Fruit fly (Drosophila melanogaster): ENCODE measurements around the gene Drsl3.

The Drsl3 gene

dm6 chr3L:3300345-3300744 is 14.5 kb upstream of the Drsl3 start (continued):
- TF ChIP-seq CG10267 (tag; optimal IDR thresholded peaks at IDR 0.05) (peak; percentile 46), CG10431 (GFP tag; optimal IDR thresholded peaks at IDR 0.05) (no peak), D19B (GFP tag; optimal IDR thresholded peaks at IDR 0.05) (no peak), gem (tag; optimal IDR thresholded peaks at IDR 0.05) (peak; percentile 81), disco-r (GFP tag; optimal IDR thresholded peaks at IDR 0.05) (peak; percentile 2), ssp (GFP tag; IDR thresholded peaks at IDR 0.05) (peak; percentile 63), CG14710 (tag; optimal IDR thresholded peaks at IDR 0.05) (peak; percentile 60), btn (GFP tag; optimal IDR thresholded peaks at IDR 0.05) (peak; percentile 63), CG2199 (GFP tag; IDR thresholded peaks at IDR 0.05) (peak; percentile 69; the same call in 1 of the 3 replicates), grau (tag; optimal IDR thresholded peaks at IDR 0.05) (peak; percentile 51), dm (GFP tag; optimal IDR thresholded peaks at IDR 0.05) (no peak), pb (GFP tag; optimal IDR thresholded peaks at IDR 0.05) (peak; percentile 8), CG13775 (GFP tag; optimal IDR thresholded peaks at IDR 0.05) (peak; percentile 16), bsh (GFP tag; optimal IDR thresholded peaks at IDR 0.05) (peak in 1 of 2 experiments; percentile 66), wor (GFP tag; IDR thresholded peaks at IDR 0.05) (peak; percentile 53), Hr51 (GFP tag; optimal IDR thresholded peaks at IDR 0.05) (peak in 1 of 2 experiments; percentile 60), CG9817 (tag; optimal IDR thresholded peaks at IDR 0.05) (peak; percentile 24), Ssrp (tag; optimal IDR thresholded peaks at IDR 0.05) (peak; percentile 62), sd (tag; optimal IDR thresholded peaks at IDR 0.05) (no peak), tgo (GFP tag; IDR thresholded peaks at IDR 0.05) (peak; percentile 72), CG1603 (tag; optimal IDR thresholded peaks at IDR 0.05) (peak; percentile 78), ap (GFP tag; IDR thresholded peaks at IDR 0.05) (peak; percentile 61), CG11504 (tag; optimal IDR thresholded peaks at IDR 0.05) (peak; percentile 83), CG18764 (GFP tag; optimal IDR thresholded peaks at IDR 0.05) (peak; percentile 40), Gsc (GFP tag; IDR thresholded peaks at IDR 0.05) (0 out of 2 replicates have a peak, but pooled peaks have one; percentile 39), insv (GFP tag; optimal IDR thresholded peaks at IDR 0.05) (no peak), scrt (GFP tag; optimal IDR thresholded peaks at IDR 0.05) (peak; percentile 23), CG15514 (GFP tag; optimal IDR thresholded peaks at IDR 0.05) (peak; percentile 27), CG16863 (GFP tag; optimal IDR thresholded peaks at IDR 0.05) (peak; percentile 40), lola (GFP tag; optimal IDR thresholded peaks at IDR 0.05) (peak in 1 of 3 experiments; percentile 21), CG17912 (GFP tag; optimal IDR thresholded peaks at IDR 0.05) (no peak), CG31365 (tag; optimal IDR thresholded peaks at IDR 0.05) (peak; percentile 15), az2 (GFP tag; optimal IDR thresholded peaks at IDR 0.05) (peak; percentile 44), row (GFP tag; IDR thresholded peaks at IDR 0.05) (peak; percentile 73), gcm (GFP tag; optimal IDR thresholded peaks at IDR 0.05) (peak; percentile 61), CG18011 (GFP tag; optimal IDR thresholded peaks at IDR 0.05) (no peak), Nf-YC (tag; optimal IDR thresholded peaks at IDR 0.05) (no peak), MBD-R2 (GFP tag; IDR thresholded peaks at IDR 0.05) (no peak; the same call in 1 of the 2 replicates), CG1529 (GFP tag; optimal IDR thresholded peaks at IDR 0.05) (peak; percentile 28), phol (tag; optimal IDR thresholded peaks at IDR 0.05) (peak; percentile 70), CG4424 (GFP tag; optimal IDR thresholded peaks at IDR 0.05) (peak; percentile 66), CG1024 (GFP tag; IDR thresholded peaks at IDR 0.05) (peak; percentile 65), CG18599 (GFP tag; optimal IDR thresholded peaks at IDR 0.05) (peak; percentile 61), CG7372 (GFP tag; IDR thresholded peaks at IDR 0.05) (0 out of 2 replicates have a peak, but pooled peaks have one; percentile 30), vnd (GFP tag; IDR thresholded peaks at IDR 0.05; ENCODE audit: partially characterized antibody) (no peak), gfzf (GFP tag; optimal IDR thresholded peaks at IDR 0.05) (no peak), CG3847 (GFP tag; IDR thresholded peaks at IDR 0.05) (peak; percentile 50), bab2 (GFP tag; optimal IDR thresholded peaks at IDR 0.05) (peak; percentile 75), CG5245 (GFP tag; optimal IDR thresholded peaks at IDR 0.05) (peak; percentile 47)
